Worm (Caenorhabditis elegans) whole organism, young adult: ENCODE results near the gene ubc-19.
A peak's percentile ranks its signal among the peaks of the same experiment; 100 is the strongest.

ENCODE experiments used
- B0261.1 ChIP-seq: sonication (generic microtip); optimal IDR thresholded peaks from 2 replicates; lab custom pipeline; 2016; ENCODE audit warnings: mild to moderate bottlenecking, missing genetic modification characterization, moderate library complexity, missing compliant biosample characterization
- F52B5.7 ChIP-seq: sonication (generic microtip); optimal IDR thresholded peaks from 2 replicates; lab custom pipeline; 2016; ENCODE audit warnings: mild to moderate bottlenecking, missing genetic modification characterization, missing compliant biosample characterization
- F55B11.4 ChIP-seq: sonication (generic microtip); optimal IDR thresholded peaks from 2 replicates; lab custom pipeline; 2016; ENCODE audit warnings: missing compliant biosample characterization, missing genetic modification characterization, borderline replicate concordance; ENCODE audit not compliant: insufficient read depth
- T26A5.8 ChIP-seq: sonication (generic microtip); optimal IDR thresholded peaks from 2 replicates; lab custom pipeline; 2016; ENCODE audit warnings: missing genetic modification characterization, missing compliant biosample characterization
- Y53F4B.3 ChIP-seq: fragments of 200-800 bp; sonication (Bioruptor generic); IDR thresholded peaks from 2 replicates; pipeline ENCODE4 v1.3.6; 2022; ENCODE audit warnings: missing genetic modification reagents, missing genetic modification characterization, missing compliant biosample characterization
- Y53G8AR.9 ChIP-seq: fragments of 200-800 bp; sonication (Bioruptor generic); conservative IDR thresholded peaks from 2 replicates; pipeline ENCODE4 v1.3.6; 2022; ENCODE audit warnings: missing genetic modification reagents, missing genetic modification characterization, missing compliant biosample characterization
- Y67H2A.10 ChIP-seq: fragments of 200-800 bp; sonication (Bioruptor generic); conservative IDR thresholded peaks from 2 replicates; pipeline ENCODE4 v1.3.6; 2022; ENCODE audit warnings: missing genetic modification reagents, missing genetic modification characterization, missing compliant biosample characterization
- aptf-2 ChIP-seq: fragments of 200-800 bp; sonication (Bioruptor generic); conservative IDR thresholded peaks from 2 replicates; pipeline ENCODE4 v1.3.6; 2022; ENCODE audit warnings: missing genetic modification reagents, missing genetic modification characterization, missing compliant biosample characterization
- athp-1 ChIP-seq: sonication (generic microtip); optimal IDR thresholded peaks from 2 replicates; lab custom pipeline; 2017; ENCODE audit warnings: mild to moderate bottlenecking, missing genetic modification characterization, missing compliant biosample characterization
- attf-3 ChIP-seq: fragments of 200-800 bp; sonication (Bioruptor generic); conservative IDR thresholded peaks from 2 replicates; pipeline ENCODE4 v1.3.6; 2022; ENCODE audit warnings: missing genetic modification reagents, missing genetic modification characterization, missing compliant biosample characterization
- attf-5 ChIP-seq: fragments of 200-800 bp; sonication (Bioruptor generic); optimal IDR thresholded peaks from 2 replicates; lab custom pipeline; 2018; ENCODE audit warnings: mild to moderate bottlenecking, missing genetic modification characterization, missing compliant biosample characterization
- ccch-3 ChIP-seq: fragments of 200-800 bp; sonication (Bioruptor generic); optimal IDR thresholded peaks from 2 replicates; lab custom pipeline; 2018; ENCODE audit warnings: mild to moderate bottlenecking, missing genetic modification characterization, missing compliant biosample characterization
- cebp-1 ChIP-seq, 2 experiments: fragments of 200-800 bp in 1 of 2; sonication (Bioruptor generic) in 1 of 2; sonication (generic microtip) in 1 of 2; IDR thresholded peaks in 1 of 2; optimal IDR thresholded peaks in 1 of 2; 2 replicates each; pipeline versions ENCODE4 v1.3.6 to Lab custom; 2017 to 2022; ENCODE audit warnings: missing compliant biosample characterization in 2 of 2, missing genetic modification characterization in 2 of 2, mild to moderate bottlenecking in 1 of 2, missing genetic modification reagents in 1 of 2, moderate library complexity in 1 of 2
- dox-1 ChIP-seq: fragments of 200-800 bp; sonication (Bioruptor generic); IDR thresholded peaks from 2 replicates; pipeline ENCODE4 v1.3.6; 2022; ENCODE audit warnings: missing genetic modification reagents, missing genetic modification characterization, missing compliant biosample characterization
- egl-18 ChIP-seq: fragments of 200-800 bp; sonication (Bioruptor generic); IDR thresholded peaks from 2 replicates; pipeline ENCODE4 v1.3.6; 2022; ENCODE audit warnings: missing genetic modification reagents, missing genetic modification characterization, missing compliant biosample characterization
- ets-4 ChIP-seq: fragments of 200-800 bp; sonication (Bioruptor generic); optimal IDR thresholded peaks from 2 replicates; lab custom pipeline; 2018; ENCODE audit warnings: mild to moderate bottlenecking, missing genetic modification characterization, missing compliant biosample characterization
- gei-17 ChIP-seq: fragments of 200-800 bp; sonication (Bioruptor generic); optimal IDR thresholded peaks from 2 replicates; lab custom pipeline; 2018; ENCODE audit warnings: mild to moderate bottlenecking, missing genetic modification characterization, missing compliant biosample characterization
- hlh-12 ChIP-seq: sonication (generic microtip); optimal IDR thresholded peaks from 2 replicates; lab custom pipeline; 2016; ENCODE audit warnings: missing genetic modification characterization, missing compliant biosample characterization
- lin-26 ChIP-seq: fragments of 200-800 bp; sonication (Bioruptor generic); IDR thresholded peaks from 2 replicates; pipeline ENCODE4 v1.3.6; 2022; ENCODE audit warnings: missing genetic modification reagents, missing genetic modification characterization, missing compliant biosample characterization
- lin-35 ChIP-seq, 3 experiments: fragments of 150-350 bp in 2 of 3; sonication (generic microtip) in 1 of 3; optimal IDR thresholded peaks; 2 replicates each; lab custom pipeline; 2014 to 2018; ENCODE audit warnings: missing biosample characterization in 3 of 3, missing genetic modification characterization in 3 of 3, missing genetic modification reagents in 3 of 3
- madf-3 ChIP-seq: fragments of 200-800 bp; sonication (Bioruptor generic); IDR thresholded peaks from 2 replicates; pipeline ENCODE4 v1.3.6; 2022; ENCODE audit warnings: missing genetic modification reagents, missing genetic modification characterization, missing compliant biosample characterization
- nfyb-1 ChIP-seq: fragments of 200-800 bp; sonication (Bioruptor generic); IDR thresholded peaks from 2 replicates; pipeline ENCODE4 v1.3.6; 2022; ENCODE audit warnings: missing genetic modification reagents, missing genetic modification characterization, missing compliant biosample characterization
- nhr-120 ChIP-seq: fragments of 200-800 bp; sonication (Bioruptor generic); IDR thresholded peaks from 2 replicates; pipeline ENCODE4 v1.3.6; 2022; ENCODE audit warnings: missing genetic modification characterization, missing compliant biosample characterization
- snpc-1.3 ChIP-seq: sonication (generic microtip); optimal IDR thresholded peaks from 2 replicates; lab custom pipeline; 2017; ENCODE audit warnings: missing genetic modification characterization, mild to moderate bottlenecking, missing compliant biosample characterization, antibody characterized with exemption, moderate library complexity, missing genotype, missing genetic modification reagents; ENCODE audit not compliant: insufficient read depth
- snpc-3.4 ChIP-seq: sonication (generic microtip); optimal IDR thresholded peaks from 2 replicates; lab custom pipeline; 2017; ENCODE audit warnings: missing genetic modification characterization, mild to moderate bottlenecking, missing compliant biosample characterization, antibody characterized with exemption, moderate library complexity, missing genotype, missing genetic modification reagents
- somi-1 ChIP-seq: fragments of 200-800 bp; sonication (Bioruptor generic); optimal IDR thresholded peaks from 2 replicates; lab custom pipeline; 2018; ENCODE audit warnings: mild to moderate bottlenecking, missing genetic modification characterization, missing compliant biosample characterization
- tbx-9 ChIP-seq: sonication (generic microtip); optimal IDR thresholded peaks from 2 replicates; lab custom pipeline; 2016; ENCODE audit warnings: borderline replicate concordance, missing genetic modification characterization, inconsistent platforms, missing compliant biosample characterization
- zfh-2 ChIP-seq: fragments of 200-800 bp; sonication (Bioruptor generic); conservative IDR thresholded peaks from 2 replicates; pipeline ENCODE4 v1.3.6; 2022; ENCODE audit warnings: missing genetic modification reagents, missing genetic modification characterization, missing compliant biosample characterization
- ztf-18 ChIP-seq: sonication (generic microtip); optimal IDR thresholded peaks from 2 replicates; lab custom pipeline; 2016; ENCODE audit warnings: missing genotype, mild to moderate bottlenecking, missing genetic modification characterization, missing compliant biosample characterization
- ztf-28 ChIP-seq: fragments of 200-800 bp; sonication (Bioruptor generic); IDR thresholded peaks from 2 replicates; pipeline ENCODE4 v1.3.6; 2022; ENCODE audit warnings: missing genetic modification reagents, missing genetic modification characterization, missing compliant biosample characterization

The ubc-19 gene

ce11 chrV:18699326-18699725 lies 9.8 kb upstream of the ubc-19 start, which contains the start of gene nhr-241:
nhr-241 (plus strand) TSS chrV:18699451.
- peak; percentile 84 for TF ChIP-seq zfh-2 (GFP tag; lab: Robert Waterston, UW)
- TF ChIP-seq attf-5 = no peak
- TF ChIP-seq tbx-9 = no peak
- TF ChIP-seq nhr-120 (GFP tag; lab: Robert Waterston, UW) = 0 out of 2 replicates have a peak, but pooled peaks have one; percentile 37
- TF ChIP-seq aptf-2 (GFP tag; lab: Robert Waterston, UW) = no peak
- TF ChIP-seq somi-1 (GFP tag; lab: Kevin White, UChicago) = no peak
- TF ChIP-seq lin-35 (GFP tag; optimal IDR thresholded peaks at IDR 0.05; lab: Kevin White, UChicago) = no peak

- TF ChIP-seq zfh-2 (GFP tag; lab: Robert Waterston, UW) = peak; percentile 71
- TF ChIP-seq ztf-28 (GFP tag; lab: Robert Waterston, UW) = no peak
Observed at ce11 chrV:18695469-18695868, 5.9 kb upstream of the ubc-19 start.

- TF ChIP-seq nfyb-1 (no peak), cebp-1 (GFP tag; IDR thresholded peaks at IDR 0.05; lab: Robert Waterston, UW) (no peak; the same call in 1 of the 2 replicates), cebp-1 (tag; optimal IDR thresholded peaks at IDR 0.05; lab: Kevin White, UChicago) (peak; percentile 92)
Observed at ce11 chrV:18687361-18687760, 2.2 kb downstream of the ubc-19 start.

ce11 chrV:18684455-18684987 lies 5.0 kb downstream of the ubc-19 start, which contains the start of gene Y69H2.17:
Y69H2.17 (plus strand) TSS chrV:18684937.
- TF ChIP-seq B0261.1 (no peak), ccch-3 (GFP tag; lab: Kevin White, UChicago) (no peak), F55B11.4 (tag; lab: Kevin White, UChicago) (no peak), ztf-18 (peak; percentile 54)

ce11 chrV:18674367-18674766 lies 15.2 kb downstream of the ubc-19 start:
- TF ChIP-seq dox-1 (GFP tag; lab: Robert Waterston, UW) (no peak), hlh-12 (tag; lab: Kevin White, UChicago) (no peak), ets-4 (GFP tag; lab: Kevin White, UChicago) (no peak), Y53G8AR.9 (GFP tag; lab: Robert Waterston, UW) (no peak), snpc-3.4 (tag; lab: Kevin White, UChicago) (no peak), Y53F4B.3 (GFP tag; lab: Robert Waterston, UW) (no peak), Y67H2A.10 (GFP tag; lab: Robert Waterston, UW) (no peak), madf-3 (GFP tag; lab: Robert Waterston, UW) (no peak), lin-26 (GFP tag; lab: Robert Waterston, UW) (no peak), F52B5.7 (tag; lab: Kevin White, UChicago) (peak; percentile 10), T26A5.8 (tag; lab: Kevin White, UChicago) (no peak), attf-3 (GFP tag; lab: Robert Waterston, UW) (no peak), zfh-2 (GFP tag; lab: Robert Waterston, UW) (peak; percentile 76), athp-1 (tag; lab: Kevin White, UChicago) (no peak)

ce11 chrV:18671811-18672210 lies 17.8 kb downstream of the ubc-19 start:
- TF ChIP-seq snpc-1.3 (no peak), gei-17 (no peak), egl-18 (GFP tag; lab: Robert Waterston, UW) (no peak), zfh-2 (GFP tag; lab: Robert Waterston, UW) (peak; percentile 58), ets-4 (GFP tag; lab: Kevin White, UChicago) (no peak)
